Worm (Caenorhabditis elegans): Measurements from ENCODE around the gene srbc-59.

The srbc-59 gene

DNA sequence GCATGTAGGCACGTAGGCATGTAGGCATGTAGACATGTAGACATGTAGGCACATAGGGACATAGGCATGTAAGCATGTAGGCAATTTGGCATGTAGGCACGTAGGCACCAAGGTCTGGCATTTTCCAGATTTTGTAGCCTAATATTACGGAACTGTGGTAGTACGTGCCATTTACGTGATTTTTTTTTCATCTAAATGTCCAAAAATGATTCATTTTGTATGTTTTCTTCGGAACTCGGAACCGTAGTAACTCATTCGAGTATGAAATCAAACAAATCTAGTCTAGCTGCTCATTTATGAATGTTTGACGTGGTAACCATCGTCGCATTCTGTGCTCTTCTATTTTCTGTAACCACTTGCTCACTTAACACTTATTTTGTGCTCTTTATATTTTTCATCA lies at the start of gene srbc-59:
TSS of gene srbc-59 (plus strand) at position 301 of the 400 bp plus-strand sequence.
- no peak for TF ChIP-seq tbx-37 (GFP tag; conservative IDR thresholded peaks at IDR 0.05)
- TF ChIP-seq tra-4 (tag; optimal IDR thresholded peaks at IDR 0.05): no peak
- TF ChIP-seq ceh-36 (tag; optimal IDR thresholded peaks at IDR 0.05): no peak
- no peak for TF ChIP-seq sea-1 (GFP tag; conservative IDR thresholded peaks at IDR 0.05)
- TF ChIP-seq hmbx-1 (tag; optimal IDR thresholded peaks at IDR 0.05): no peak
- no peak for TF ChIP-seq F13C5.2 (tag; optimal IDR thresholded peaks at IDR 0.05)
- TF ChIP-seq pes-1 (GFP tag; IDR thresholded peaks at IDR 0.05): no peak
- no peak for TF ChIP-seq hmg-4 (GFP tag; optimal IDR thresholded peaks at IDR 0.05)
- no peak for TF ChIP-seq B0310.2 (tag; optimal IDR thresholded peaks at IDR 0.05)
- no peak for TF ChIP-seq hnd-1 (tag; optimal IDR thresholded peaks at IDR 0.05)
- TF ChIP-seq scrt-1 (GFP tag; IDR thresholded peaks at IDR 0.05): no peak
- TF ChIP-seq ceh-13 (GFP tag; optimal IDR thresholded peaks at IDR 0.05): no peak
- TF ChIP-seq aly-1 (tag; optimal IDR thresholded peaks at IDR 0.05): no peak
- no peak for TF ChIP-seq flt-1 (GFP tag; IDR thresholded peaks at IDR 0.05)
- no peak for TF ChIP-seq ama-1 (optimal IDR thresholded peaks at IDR 0.05)
- TF ChIP-seq tbx-11 (GFP tag; IDR thresholded peaks at IDR 0.05): no peak

DNA sequence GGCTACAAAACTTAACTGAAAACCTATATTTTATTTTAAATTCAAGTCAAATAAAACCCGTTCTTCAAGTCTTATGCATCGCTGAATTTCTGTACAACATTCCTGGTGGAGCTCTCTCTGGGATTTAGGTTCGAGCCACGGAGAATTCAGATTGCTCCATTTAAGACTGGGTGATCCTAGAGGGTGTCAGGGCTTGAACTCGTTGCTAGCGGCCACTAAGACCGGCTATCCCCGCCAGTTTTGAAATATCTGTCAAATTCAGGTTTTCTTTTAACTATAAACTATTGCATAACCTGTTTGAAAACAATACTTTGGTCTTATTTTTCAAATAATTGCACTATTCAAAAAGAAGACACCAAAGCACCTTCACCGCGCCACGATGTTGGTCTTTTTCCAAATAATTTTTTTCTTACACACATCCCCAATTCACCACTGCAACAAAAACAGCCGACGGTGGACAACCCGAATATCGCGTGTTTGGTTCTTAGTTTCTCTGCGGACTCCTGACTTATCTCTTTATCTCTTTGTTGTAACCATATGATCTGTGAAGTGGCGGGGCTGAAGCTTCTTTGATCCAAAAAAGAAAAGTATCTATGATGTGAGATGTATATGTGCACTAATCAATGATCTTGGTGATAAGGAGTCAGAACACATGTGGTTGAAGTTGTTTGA lies 49.5 kb upstream of the srbc-59 start:
- TF ChIP-seq aly-1 (tag; optimal IDR thresholded peaks at IDR 0.05): no peak
- no peak for TF ChIP-seq hmbx-1 (tag; optimal IDR thresholded peaks at IDR 0.05)
- TF ChIP-seq hmg-4 (GFP tag; optimal IDR thresholded peaks at IDR 0.05): no peak
- TF ChIP-seq ama-1 (optimal IDR thresholded peaks at IDR 0.05): no peak
- no peak for TF ChIP-seq ets-7 (tag; optimal IDR thresholded peaks at IDR 0.05)
- no peak for TF ChIP-seq B0310.2 (tag; optimal IDR thresholded peaks at IDR 0.05)
- TF ChIP-seq hnd-1 (tag; optimal IDR thresholded peaks at IDR 0.05): no peak
- TF ChIP-seq tbx-11 (GFP tag; IDR thresholded peaks at IDR 0.05): no peak
- TF ChIP-seq tra-4 (tag; optimal IDR thresholded peaks at IDR 0.05): no peak
- no peak for TF ChIP-seq sea-1 (GFP tag; conservative IDR thresholded peaks at IDR 0.05)
- no peak for TF ChIP-seq flt-1 (GFP tag; IDR thresholded peaks at IDR 0.05)
- no peak for TF ChIP-seq pes-1 (GFP tag; IDR thresholded peaks at IDR 0.05)
- no peak for TF ChIP-seq F13C5.2 (tag; optimal IDR thresholded peaks at IDR 0.05)
- TF ChIP-seq scrt-1 (GFP tag; IDR thresholded peaks at IDR 0.05): no peak
- no peak for TF ChIP-seq tbx-37 (GFP tag; conservative IDR thresholded peaks at IDR 0.05)
- TF ChIP-seq ceh-13 (GFP tag; optimal IDR thresholded peaks at IDR 0.05): no peak
- TF ChIP-seq ceh-36 (tag; optimal IDR thresholded peaks at IDR 0.05): no peak

DNA sequence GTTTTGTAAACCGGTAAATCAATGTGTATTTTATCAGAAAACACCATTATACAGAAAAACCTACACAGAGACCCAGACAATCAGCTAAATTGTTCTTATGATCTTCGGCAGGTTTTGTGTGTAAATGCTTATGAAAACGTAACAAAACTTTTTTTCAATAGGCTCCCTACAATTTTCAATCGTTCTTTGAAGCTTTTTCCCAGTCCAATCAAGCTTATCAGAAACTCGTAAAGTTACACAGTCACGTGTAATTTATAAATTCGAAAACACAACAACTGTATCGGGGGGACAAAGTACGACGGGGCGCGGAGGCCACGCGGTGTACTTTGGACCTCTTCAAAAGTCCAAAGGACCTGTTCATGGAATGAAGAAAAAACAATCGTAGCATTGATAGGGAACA lies 48.2 kb upstream of the srbc-59 start:
- no peak for TF ChIP-seq aly-1 (tag; optimal IDR thresholded peaks at IDR 0.05)
- no peak for TF ChIP-seq tbx-11 (GFP tag; IDR thresholded peaks at IDR 0.05)
- no peak for TF ChIP-seq pes-1 (GFP tag; IDR thresholded peaks at IDR 0.05)
- TF ChIP-seq F13C5.2 (tag; optimal IDR thresholded peaks at IDR 0.05): no peak
- no peak for TF ChIP-seq hmbx-1 (tag; optimal IDR thresholded peaks at IDR 0.05)

DNA sequence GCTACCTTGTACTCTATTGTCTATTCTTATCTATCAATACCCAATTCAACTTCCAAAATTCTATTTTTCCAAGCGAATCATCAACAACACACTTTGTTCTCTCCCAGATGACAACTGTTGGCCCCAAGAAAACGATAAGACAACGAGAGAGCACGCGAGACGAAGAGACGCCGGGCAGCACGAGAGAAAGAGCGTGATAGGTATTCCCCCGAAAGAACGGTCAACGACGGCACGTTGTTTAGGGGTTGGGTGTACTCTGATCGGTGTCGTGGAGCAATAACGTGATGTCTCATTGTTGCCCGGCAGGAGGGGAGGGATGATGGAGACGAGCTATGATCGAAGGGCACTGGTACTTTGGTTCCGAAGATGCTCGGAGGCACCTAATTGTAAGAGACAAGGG lies 47.1 kb upstream of the srbc-59 start:
- no peak for TF ChIP-seq scrt-1 (GFP tag; IDR thresholded peaks at IDR 0.05)
- no peak for TF ChIP-seq ama-1 (optimal IDR thresholded peaks at IDR 0.05)
- no peak for TF ChIP-seq aly-1 (tag; optimal IDR thresholded peaks at IDR 0.05)
- TF ChIP-seq hmg-4 (GFP tag; optimal IDR thresholded peaks at IDR 0.05): no peak
- TF ChIP-seq flt-1 (GFP tag; IDR thresholded peaks at IDR 0.05): no peak
- TF ChIP-seq tra-4 (tag; optimal IDR thresholded peaks at IDR 0.05): no peak
- no peak for TF ChIP-seq tbx-37 (GFP tag; conservative IDR thresholded peaks at IDR 0.05)
- no peak for TF ChIP-seq ceh-13 (GFP tag; optimal IDR thresholded peaks at IDR 0.05)
- no peak for TF ChIP-seq tbx-11 (GFP tag; IDR thresholded peaks at IDR 0.05)
- TF ChIP-seq hnd-1 (tag; optimal IDR thresholded peaks at IDR 0.05): no peak
- no peak for TF ChIP-seq ceh-36 (tag; optimal IDR thresholded peaks at IDR 0.05)
- no peak for TF ChIP-seq pes-1 (GFP tag; IDR thresholded peaks at IDR 0.05)

DNA sequence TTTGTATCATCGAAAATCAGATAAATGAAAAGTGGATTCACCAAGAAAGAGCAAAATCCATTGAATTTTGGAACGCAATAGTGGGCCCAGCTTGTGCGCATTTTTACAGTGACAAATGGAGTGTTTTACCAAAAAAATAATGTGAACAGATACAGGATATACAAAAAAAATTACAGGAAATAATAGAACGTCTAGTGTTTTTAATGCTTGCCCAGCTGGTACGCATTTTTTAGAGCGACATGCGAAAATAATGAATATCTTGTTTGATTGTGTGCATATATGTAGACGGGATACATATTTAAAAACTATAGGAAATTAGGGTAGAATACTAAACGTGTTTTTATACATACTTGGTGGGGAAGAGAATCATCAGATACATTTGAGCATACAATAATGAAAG lies 42.3 kb upstream of the srbc-59 start, which contains the start of gene srj-25:
TSS of gene srj-25 (minus strand) at position 101 of the 400 bp plus-strand sequence.
- TF ChIP-seq sea-1 (GFP tag; conservative IDR thresholded peaks at IDR 0.05): no peak
- TF ChIP-seq ets-7 (tag; optimal IDR thresholded peaks at IDR 0.05): no peak
- no peak for TF ChIP-seq aly-1 (tag; optimal IDR thresholded peaks at IDR 0.05)
- TF ChIP-seq hnd-1 (tag; optimal IDR thresholded peaks at IDR 0.05): no peak
- TF ChIP-seq B0310.2 (tag; optimal IDR thresholded peaks at IDR 0.05): no peak
- no peak for TF ChIP-seq tbx-37 (GFP tag; conservative IDR thresholded peaks at IDR 0.05)
- TF ChIP-seq ama-1 (optimal IDR thresholded peaks at IDR 0.05): no peak
- no peak for TF ChIP-seq F13C5.2 (tag; optimal IDR thresholded peaks at IDR 0.05)
- no peak for TF ChIP-seq ceh-36 (tag; optimal IDR thresholded peaks at IDR 0.05)

DNA sequence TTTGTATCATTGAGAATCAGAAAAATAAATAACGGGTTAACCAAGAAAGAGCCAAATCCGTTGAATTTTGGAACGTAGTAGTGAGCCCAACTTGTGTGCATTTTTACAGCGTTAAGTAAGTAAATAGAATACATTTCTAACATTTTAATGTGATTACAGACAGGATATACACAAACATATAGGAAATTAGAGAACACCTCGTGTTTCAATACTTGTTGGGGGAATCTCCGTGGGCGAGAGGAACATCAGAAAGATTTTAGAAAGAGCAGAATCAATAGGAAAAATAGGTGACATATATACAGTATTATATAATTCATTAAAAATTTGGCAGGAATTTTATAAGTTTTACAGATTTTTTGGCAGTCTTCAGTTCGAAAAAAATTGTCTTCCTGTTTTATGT lies 39.7 kb upstream of the srbc-59 start, which contains the start of gene srj-24:
TSS of gene srj-24 (minus strand) at position 101 of the 400 bp plus-strand sequence.
- no peak for TF ChIP-seq ama-1 (optimal IDR thresholded peaks at IDR 0.05)
- TF ChIP-seq ceh-13 (GFP tag; optimal IDR thresholded peaks at IDR 0.05): no peak
- no peak for TF ChIP-seq sea-1 (GFP tag; conservative IDR thresholded peaks at IDR 0.05)
- no peak for TF ChIP-seq tbx-37 (GFP tag; conservative IDR thresholded peaks at IDR 0.05)
- no peak for TF ChIP-seq hmg-4 (GFP tag; optimal IDR thresholded peaks at IDR 0.05)
- no peak for TF ChIP-seq ets-7 (tag; optimal IDR thresholded peaks at IDR 0.05)
- no peak for TF ChIP-seq hmbx-1 (tag; optimal IDR thresholded peaks at IDR 0.05)
- TF ChIP-seq aly-1 (tag; optimal IDR thresholded peaks at IDR 0.05): no peak
- no peak for TF ChIP-seq tra-4 (tag; optimal IDR thresholded peaks at IDR 0.05)
- TF ChIP-seq tbx-11 (GFP tag; IDR thresholded peaks at IDR 0.05): no peak
- TF ChIP-seq B0310.2 (tag; optimal IDR thresholded peaks at IDR 0.05): no peak
- no peak for TF ChIP-seq ceh-36 (tag; optimal IDR thresholded peaks at IDR 0.05)
- no peak for TF ChIP-seq F13C5.2 (tag; optimal IDR thresholded peaks at IDR 0.05)
- no peak for TF ChIP-seq hnd-1 (tag; optimal IDR thresholded peaks at IDR 0.05)
- TF ChIP-seq flt-1 (GFP tag; IDR thresholded peaks at IDR 0.05): no peak
- TF ChIP-seq pes-1 (GFP tag; IDR thresholded peaks at IDR 0.05): no peak
- TF ChIP-seq scrt-1 (GFP tag; IDR thresholded peaks at IDR 0.05): no peak

DNA sequence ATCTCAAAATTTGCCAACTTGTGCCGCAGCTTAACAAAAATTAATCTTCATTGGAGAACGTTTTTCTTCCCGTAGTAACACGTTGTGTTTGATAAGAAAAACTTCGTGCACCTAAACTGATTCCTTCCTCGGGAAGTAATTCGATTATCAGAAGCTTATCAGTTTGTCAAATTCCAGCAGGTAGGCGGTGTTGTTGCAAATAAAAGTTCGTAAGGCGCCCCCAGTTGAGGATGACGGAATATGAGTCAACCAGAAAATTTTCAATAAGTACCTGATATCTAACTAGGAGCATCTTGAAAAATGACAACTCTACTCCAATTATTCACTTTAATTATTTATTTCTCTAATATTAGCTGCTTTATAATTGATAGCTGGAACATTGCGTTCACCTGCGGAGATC lies 36.6 kb upstream of the srbc-59 start, which contains the start of gene C05E4.7:
TSS of gene C05E4.7 (plus strand) at position 301 of the 400 bp plus-strand sequence.
- TF ChIP-seq ets-7 (tag; optimal IDR thresholded peaks at IDR 0.05): no peak
- TF ChIP-seq flt-1 (GFP tag; IDR thresholded peaks at IDR 0.05): no peak
- TF ChIP-seq hmg-4 (GFP tag; optimal IDR thresholded peaks at IDR 0.05): no peak
- TF ChIP-seq ceh-13 (GFP tag; optimal IDR thresholded peaks at IDR 0.05): no peak
- TF ChIP-seq hnd-1 (tag; optimal IDR thresholded peaks at IDR 0.05): no peak
- TF ChIP-seq ceh-36 (tag; optimal IDR thresholded peaks at IDR 0.05): no peak
- no peak for TF ChIP-seq F13C5.2 (tag; optimal IDR thresholded peaks at IDR 0.05)
- no peak for TF ChIP-seq tbx-11 (GFP tag; IDR thresholded peaks at IDR 0.05)
- TF ChIP-seq tbx-37 (GFP tag; conservative IDR thresholded peaks at IDR 0.05): no peak
- TF ChIP-seq hmbx-1 (tag; optimal IDR thresholded peaks at IDR 0.05): no peak
- TF ChIP-seq ama-1 (optimal IDR thresholded peaks at IDR 0.05): no peak
- no peak for TF ChIP-seq B0310.2 (tag; optimal IDR thresholded peaks at IDR 0.05)
- TF ChIP-seq tra-4 (tag; optimal IDR thresholded peaks at IDR 0.05): no peak
- TF ChIP-seq scrt-1 (GFP tag; IDR thresholded peaks at IDR 0.05): no peak

All from whole organism, early embryonic.